Worm (Caenorhabditis elegans): ENCODE measurements around the gene epic-1.

ce11 chrIV:17440001-17440400 lies 31.7 kb downstream of the epic-1 start, which contains the start of gene C06A12.19:
- TF ChIP-seq T22C8.4 (GFP tag; IDR thresholded peaks at IDR 0.05), result no peak
- no peak for TF ChIP-seq tab-1 (GFP tag; IDR thresholded peaks at IDR 0.05)
- no peak for TF ChIP-seq klf-2 (GFP tag; conservative IDR thresholded peaks at IDR 0.05)
- no peak for TF ChIP-seq ref-1 (GFP tag; conservative IDR thresholded peaks at IDR 0.05)
- TF ChIP-seq flt-1 (GFP tag; IDR thresholded peaks at IDR 0.05), result no peak
- TF ChIP-seq med-1 (GFP tag; optimal IDR thresholded peaks at IDR 0.05; ENCODE audit: insufficient read depth), result no peak
- no peak for TF ChIP-seq cog-1 (tag; optimal IDR thresholded peaks at IDR 0.05)
- TF ChIP-seq ztf-29 (GFP tag; IDR thresholded peaks at IDR 0.05), result no peak
- no peak for TF ChIP-seq ztf-23 (GFP tag; IDR thresholded peaks at IDR 0.05)
